Worm (Caenorhabditis elegans) whole organism, midembryonic: ENCODE measurements around the gene col-91.

Experiments
- T22C8.4 ChIP-seq: fragments of 200-800 bp; sonication (Bioruptor generic); IDR thresholded peaks from 2 replicates; pipeline ENCODE4 v1.3.6; 2022; ENCODE audit warnings: missing genetic modification characterization, missing compliant biosample characterization
- cog-1 ChIP-seq: sonication (generic microtip); optimal IDR thresholded peaks from 2 replicates; lab custom pipeline; 2016; ENCODE audit warnings: missing genetic modification characterization, missing compliant biosample characterization
- flt-1 ChIP-seq: fragments of 200-800 bp; sonication (Bioruptor generic); IDR thresholded peaks from 2 replicates; pipeline ENCODE4 v1.3.6; 2022; ENCODE audit warnings: missing genetic modification characterization, missing compliant biosample characterization
- klf-2 ChIP-seq: fragments of 200-800 bp; sonication (Bioruptor generic); conservative IDR thresholded peaks from 2 replicates; pipeline ENCODE4 v1.3.6; 2022; ENCODE audit warnings: missing genetic modification reagents, missing genetic modification characterization, missing compliant biosample characterization
- med-1 ChIP-seq: sonication (generic microtip); optimal IDR thresholded peaks from 2 replicates; lab custom pipeline; 2017; ENCODE audit warnings: missing genetic modification characterization, mild to moderate bottlenecking, missing compliant biosample characterization, antibody characterized with exemption, missing genetic modification reagents; ENCODE audit not compliant: insufficient read depth
- ref-1 ChIP-seq: fragments of 200-800 bp; sonication (Bioruptor generic); conservative IDR thresholded peaks from 2 replicates; pipeline ENCODE4 v1.3.6; 2022; ENCODE audit warnings: missing genetic modification reagents, missing genetic modification characterization, missing compliant biosample characterization
- tab-1 ChIP-seq: fragments of 200-800 bp; sonication (Bioruptor generic); IDR thresholded peaks from 2 replicates; pipeline ENCODE4 v1.3.6; 2022; ENCODE audit warnings: missing genetic modification characterization, missing compliant biosample characterization
- ztf-23 ChIP-seq: fragments of 200-800 bp; sonication (Bioruptor generic); IDR thresholded peaks from 2 replicates; pipeline ENCODE4 v1.3.6; 2022; ENCODE audit warnings: missing genetic modification reagents, missing genetic modification characterization, missing compliant biosample characterization
- ztf-29 ChIP-seq: fragments of 200-800 bp; sonication (Bioruptor generic); IDR thresholded peaks from 2 replicates; pipeline ENCODE4 v1.3.6; 2022; ENCODE audit warnings: missing genetic modification reagents, missing genetic modification characterization, missing compliant biosample characterization

Gene col-91

ce11 chrIII:8227511-8227910 is 36.0 kb downstream of the col-91 start, which contains the start of gene fbxl-1:
Gene fbxl-1, plus strand, starts transcription at chrIII:8227830.
- TF ChIP-seq flt-1 (GFP tag; lab: Robert Waterston, UW) (peak; percentile 63), med-1 (GFP tag; lab: Kevin White, UChicago) (no peak)

- TF ChIP-seq ztf-23 = no peak
Observed at ce11 chrIII:8226178-8226577, 37.3 kb downstream of the col-91 start, which contains the start of gene rfs-1. Gene rfs-1, plus strand, starts transcription at chrIII:8226478.

- TF ChIP-seq cog-1 (tag; lab: Kevin White, UChicago) (no peak), flt-1 (GFP tag; lab: Robert Waterston, UW) (no peak)
Observed at ce11 chrIII:8224769-8225168, 38.7 kb downstream of the col-91 start, which contains the start of gene mob-4. Gene mob-4, plus strand, starts transcription at chrIII:8225097.

ce11 chrIII:8220081-8220480 is 43.4 kb downstream of the col-91 start:
- TF ChIP-seq ztf-29 (GFP tag; lab: Robert Waterston, UW) (no peak), tab-1 (GFP tag; lab: Robert Waterston, UW) (no peak), T22C8.4 (GFP tag; lab: Robert Waterston, UW) (no peak), med-1 (GFP tag; lab: Kevin White, UChicago) (no peak), klf-2 (GFP tag; lab: Robert Waterston, UW) (no peak), ztf-23 (no peak), ref-1 (no peak), cog-1 (tag; lab: Kevin White, UChicago) (no peak), flt-1 (GFP tag; lab: Robert Waterston, UW) (no peak)

ce11 chrIII:8217919-8218318 is 45.5 kb downstream of the col-91 start, which contains the start of gene C30A5.16:
Gene C30A5.16, plus strand, starts transcription at chrIII:8218219.
- TF ChIP-seq tab-1 (GFP tag; lab: Robert Waterston, UW) (no peak), T22C8.4 (GFP tag; lab: Robert Waterston, UW) (no peak), ref-1 (no peak)

ce11 chrIII:8216224-8216623 is 47.2 kb downstream of the col-91 start, which contains the start of gene unc-86:
Gene unc-86, minus strand, starts transcription at chrIII:8216336.
- TF ChIP-seq klf-2 (GFP tag; lab: Robert Waterston, UW) = no peak
- no peak for TF ChIP-seq ref-1
- no peak for TF ChIP-seq ztf-23
- TF ChIP-seq T22C8.4 (GFP tag; lab: Robert Waterston, UW) = no peak
- TF ChIP-seq tab-1 (GFP tag; lab: Robert Waterston, UW) = no peak
- no peak for TF ChIP-seq ztf-29 (GFP tag; lab: Robert Waterston, UW)
- no peak for TF ChIP-seq cog-1 (tag; lab: Kevin White, UChicago)
- no peak for TF ChIP-seq med-1 (GFP tag; lab: Kevin White, UChicago)
- no peak for TF ChIP-seq flt-1 (GFP tag; lab: Robert Waterston, UW)
